Worm (Caenorhabditis elegans): ENCODE results near the gene Y73F8A.36.

Gene Y73F8A.36

DNA sequence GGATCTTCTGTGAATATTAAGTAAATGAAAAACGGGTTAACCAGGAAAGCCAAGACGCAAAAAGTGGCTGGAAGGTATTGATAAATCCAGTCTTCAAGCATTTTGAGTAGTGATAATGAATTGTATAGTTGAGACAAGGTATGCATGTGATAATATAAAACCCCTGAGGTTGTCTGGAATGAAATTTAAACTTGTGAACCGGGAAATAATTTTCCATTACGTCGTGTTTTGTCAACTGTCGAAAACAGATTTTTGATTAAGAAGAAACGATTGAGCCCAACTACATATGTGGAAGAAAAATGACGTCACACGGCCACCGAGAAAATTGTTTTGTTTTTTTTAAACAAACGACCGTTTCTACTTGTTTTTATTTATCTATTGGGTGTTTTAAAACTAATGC is 6.4 kb downstream of the Y73F8A.36 start, which contains the start of gene srj-42:
Gene srj-42, minus strand, starts transcription at position 101 of the 400 bp plus-strand sequence.
- TF ChIP-seq unc-62 (GFP tag; optimal IDR thresholded peaks at IDR 0.05) (no peak), elt-3 (tag; optimal IDR thresholded peaks at IDR 0.05) (no peak), nhr-12 (tag; optimal IDR thresholded peaks at IDR 0.05) (no peak), skn-1 (tag; optimal IDR thresholded peaks at IDR 0.05) (no peak), peb-1 (tag; optimal IDR thresholded peaks at IDR 0.05) (no peak), lin-11 (tag; optimal IDR thresholded peaks at IDR 0.05) (no peak), nhr-129 (tag; optimal IDR thresholded peaks at IDR 0.05) (no peak), mbf-1 (tag; optimal IDR thresholded peaks at IDR 0.05) (no peak), fos-1 (tag; optimal IDR thresholded peaks at IDR 0.05) (no peak), zag-1 (tag; optimal IDR thresholded peaks at IDR 0.05) (no peak), sem-4 (tag; optimal IDR thresholded peaks at IDR 0.05) (no peak), snpc-4 (tag; optimal IDR thresholded peaks at IDR 0.05) (no peak), sma-9 (GFP tag; optimal IDR thresholded peaks at IDR 0.05) (no peak), sma-9 (tag; optimal IDR thresholded peaks at IDR 0.05) (no peak), nhr-77 (tag; optimal IDR thresholded peaks at IDR 0.05) (no peak), nhr-11 (tag; optimal IDR thresholded peaks at IDR 0.05) (no peak), aly-2 (tag; optimal IDR thresholded peaks at IDR 0.05) (no peak), R02D3.7 (tag; optimal IDR thresholded peaks at IDR 0.05) (no peak)

DNA sequence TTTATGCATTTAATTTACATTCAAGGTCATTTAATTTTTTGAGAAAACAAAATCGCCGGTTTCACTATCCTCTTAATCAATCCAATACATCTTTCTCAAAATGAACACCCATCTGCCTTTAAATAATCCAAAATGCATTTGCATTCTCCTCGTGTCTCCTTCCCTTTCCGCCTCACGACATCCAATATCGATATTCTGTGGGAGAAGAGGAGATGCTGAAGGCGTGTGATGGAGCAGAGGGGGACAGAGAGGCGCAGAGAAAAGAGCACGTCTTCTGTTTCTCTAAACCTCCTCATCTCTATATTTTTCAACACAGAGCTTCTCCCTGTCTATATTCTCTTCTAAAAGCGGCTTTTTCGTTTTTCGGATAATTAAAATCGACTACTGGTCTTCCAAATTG is 13.8 kb downstream of the Y73F8A.36 start, which contains the start of gene Y73F8A.5:
Gene Y73F8A.5, plus strand, starts transcription at position 321 of the 400 bp plus-strand sequence.
- TF ChIP-seq nhr-11 (tag; optimal IDR thresholded peaks at IDR 0.05) (no peak), mab-5 (tag; optimal IDR thresholded peaks at IDR 0.05) (no peak), F13H6.1 (tag; optimal IDR thresholded peaks at IDR 0.05) (peak; percentile 35), ceh-82 (tag; optimal IDR thresholded peaks at IDR 0.05) (no peak), ceh-16 (tag; optimal IDR thresholded peaks at IDR 0.05) (no peak), nhr-23 (tag; optimal IDR thresholded peaks at IDR 0.05) (no peak), dmd-4 (tag; optimal IDR thresholded peaks at IDR 0.05) (no peak), elt-1 (tag; optimal IDR thresholded peaks at IDR 0.05) (no peak), unc-62 (GFP tag; optimal IDR thresholded peaks at IDR 0.05) (no peak), elt-3 (tag; optimal IDR thresholded peaks at IDR 0.05) (no peak), nhr-25 (tag; optimal IDR thresholded peaks at IDR 0.05) (no peak), Y55F3AM.14 (GFP tag; optimal IDR thresholded peaks at IDR 0.05) (no peak), ama-1 (optimal IDR thresholded peaks at IDR 0.05) (no peak), C34F6.9 (tag; optimal IDR thresholded peaks at IDR 0.05) (peak; percentile 78), ztf-1 (GFP tag; conservative IDR thresholded peaks at IDR 0.05) (no peak), mdl-1 (tag; optimal IDR thresholded peaks at IDR 0.05) (peak in 1 of 2 experiments; percentile 10), nhr-6 (tag; optimal IDR thresholded peaks at IDR 0.05) (no peak), lin-11 (tag; optimal IDR thresholded peaks at IDR 0.05) (no peak), unc-55 (GFP tag; optimal IDR thresholded peaks at IDR 0.05) (peak; percentile 83), nhr-21 (tag; optimal IDR thresholded peaks at IDR 0.05) (no peak), ztf-4 (tag; optimal IDR thresholded peaks at IDR 0.05) (no peak), gmeb-1 (tag; optimal IDR thresholded peaks at IDR 0.05) (no peak), sem-4 (tag; optimal IDR thresholded peaks at IDR 0.05) (no peak), lsy-2 (tag; optimal IDR thresholded peaks at IDR 0.05) (no peak), aly-2 (tag; optimal IDR thresholded peaks at IDR 0.05) (no peak), unc-39 (tag; optimal IDR thresholded peaks at IDR 0.05) (no peak)

DNA sequence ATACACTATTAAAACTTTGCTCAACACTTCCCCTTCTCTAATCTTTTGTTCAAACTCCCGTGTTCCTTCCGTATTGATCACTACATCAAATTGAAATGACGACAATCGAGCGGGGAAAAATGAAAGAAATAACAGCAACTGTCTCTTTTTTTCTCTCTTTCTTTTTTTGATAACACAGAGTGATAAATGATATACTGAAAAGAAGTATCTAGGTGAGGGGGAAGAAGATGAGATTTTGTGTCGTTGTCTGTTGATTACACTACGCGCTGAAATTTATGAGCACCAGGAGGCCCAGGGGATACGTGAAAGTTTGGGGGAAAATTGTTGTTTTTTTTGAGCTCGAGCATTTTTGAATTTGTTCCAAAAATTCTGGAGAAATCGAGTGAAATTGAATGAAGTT is 28.3 kb downstream of the Y73F8A.36 start:
- TF ChIP-seq nhr-11 (tag; optimal IDR thresholded peaks at IDR 0.05) (no peak), nhr-6 (tag; optimal IDR thresholded peaks at IDR 0.05) (no peak), lsy-2 (tag; optimal IDR thresholded peaks at IDR 0.05) (no peak), nhr-12 (tag; optimal IDR thresholded peaks at IDR 0.05) (no peak), peb-1 (tag; optimal IDR thresholded peaks at IDR 0.05) (no peak), skn-1 (tag; optimal IDR thresholded peaks at IDR 0.05) (no peak), mab-5 (tag; optimal IDR thresholded peaks at IDR 0.05) (peak; percentile 9), C34F6.9 (tag; optimal IDR thresholded peaks at IDR 0.05) (peak; percentile 23), unc-39 (tag; optimal IDR thresholded peaks at IDR 0.05) (no peak), blmp-1 (tag; optimal IDR thresholded peaks at IDR 0.05; ENCODE audit: insufficient read depth) (no peak), sma-3 (GFP tag; optimal IDR thresholded peaks at IDR 0.05) (no peak), mbf-1 (tag; optimal IDR thresholded peaks at IDR 0.05) (no peak), nhr-129 (tag; optimal IDR thresholded peaks at IDR 0.05) (no peak)

Data from whole organism, L2 larva.